Worm (Caenorhabditis elegans): Measurements from ENCODE around the gene F09F7.6.
A peak's percentile ranks its signal among the peaks of the same experiment; 100 is the strongest.

DNA sequence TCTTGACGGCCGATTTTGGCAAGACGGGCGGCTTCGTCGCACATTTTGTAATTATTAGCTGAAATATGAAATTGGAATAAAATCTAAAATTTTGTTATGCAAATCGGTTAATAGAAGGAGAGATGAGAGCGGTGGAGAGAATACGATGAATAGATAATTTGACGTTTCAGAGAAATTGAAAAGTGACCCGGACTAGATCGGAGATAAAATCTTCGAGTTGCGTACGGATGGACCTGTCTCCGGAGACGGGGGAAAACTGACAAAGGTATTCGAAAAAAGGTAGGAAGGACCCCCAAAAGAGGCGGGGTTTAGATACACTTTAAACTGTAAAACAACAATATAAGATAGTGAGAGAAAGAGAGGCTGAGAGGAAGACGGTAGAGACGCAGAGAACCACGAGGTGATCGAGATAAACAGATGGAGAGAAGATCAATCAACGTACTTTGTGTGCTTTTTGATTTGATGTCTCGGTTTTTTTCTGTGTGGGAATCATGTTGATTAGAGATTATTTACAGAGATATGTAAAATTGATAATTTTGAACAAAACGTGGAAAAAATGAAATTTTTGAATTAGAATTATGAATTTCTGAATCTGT, at the start of gene F09F7.6:
- TF ChIP-seq unc-55 (GFP tag; optimal IDR thresholded peaks at IDR 0.05) (peak; percentile 7), pha-4 (tag; optimal IDR thresholded peaks at IDR 0.05) (no peak), unc-42 (tag; optimal IDR thresholded peaks at IDR 0.05) (no peak), ama-1 (optimal IDR thresholded peaks at IDR 0.05) (no peak), tbx-2 (tag; optimal IDR thresholded peaks at IDR 0.05) (no peak), unc-3 (GFP tag; conservative IDR thresholded peaks at IDR 0.05) (no peak), unc-3 (tag; optimal IDR thresholded peaks at IDR 0.05) (no peak), ceh-6 (GFP tag; optimal IDR thresholded peaks at IDR 0.05) (no peak), ceh-9 (tag; optimal IDR thresholded peaks at IDR 0.05) (no peak), ceh-45 (GFP tag; IDR thresholded peaks at IDR 0.05) (no peak), hlh-13 (GFP tag; optimal IDR thresholded peaks at IDR 0.05) (no peak)
